Fruit fly (Drosophila melanogaster) whole organism, wandering third instar larva: ENCODE measurements around the gene CG31075.

ENCODE experiments used
- CG32264 ChIP-seq: fragments of 200-800 bp; sonication (Bioruptor generic); optimal IDR thresholded peaks from 2 replicates; lab custom pipeline; 2016; ENCODE audit warnings: missing biosample characterization, missing genetic modification characterization
- CG9705 ChIP-seq: fragments of 200-800 bp; sonication (Bioruptor generic); optimal IDR thresholded peaks from 2 replicates; lab custom pipeline; 2018; ENCODE audit warnings: missing biosample characterization, mild to moderate bottlenecking, missing genetic modification characterization
- CrebA ChIP-seq: fragments of 200-800 bp; sonication (Bioruptor generic); optimal IDR thresholded peaks from 2 replicates; lab custom pipeline; 2016; ENCODE audit warnings: missing biosample characterization, mild to moderate bottlenecking, missing genetic modification characterization, borderline replicate concordance
- Dif ChIP-seq: fragments of 200-275, 200-300 bp; sonication (Bioruptor generic); optimal IDR thresholded peaks from 2 replicates; lab custom pipeline; 2018; ENCODE audit warnings: missing biosample characterization, missing genetic modification characterization; ENCODE audit not compliant: partially characterized antibody
- HLH106 ChIP-seq: fragments of 200-800 bp; optimal IDR thresholded peaks from 3 replicates; lab custom pipeline; 2019; ENCODE audit warnings: missing biosample characterization, mild to moderate bottlenecking, missing genetic modification characterization, moderate library complexity
- Hnf4 ChIP-seq: fragments of 200-800 bp; sonication (Bioruptor generic); optimal IDR thresholded peaks from 2 replicates; lab custom pipeline; 2016; ENCODE audit warnings: missing biosample characterization, mild to moderate bottlenecking, missing genetic modification characterization
- Hr78 ChIP-seq: fragments of >200 bp; optimal IDR thresholded peaks from 2 replicates; lab custom pipeline; 2017; ENCODE audit warnings: missing biosample characterization, missing genetic modification characterization
- Hr83 ChIP-seq: fragments of 200-300 bp; sonication (Bioruptor generic); optimal IDR thresholded peaks from 2 replicates; lab custom pipeline; 2016; ENCODE audit warnings: missing biosample characterization, mild to moderate bottlenecking, missing genetic modification characterization, moderate library complexity; ENCODE audit not compliant: poor library complexity, severe bottlenecking
- Jra ChIP-seq: sonication (Bioruptor generic); optimal IDR thresholded peaks from 2 replicates; lab custom pipeline; 2016; ENCODE audit warnings: missing biosample characterization, missing genetic modification characterization
- Myc ChIP-seq: fragments of >200 bp; optimal IDR thresholded peaks from 2 replicates; lab custom pipeline; 2017
- N ChIP-seq: fragments of >200 bp; optimal IDR thresholded peaks from 2 replicates; lab custom pipeline; 2018; ENCODE audit warnings: missing biosample characterization, missing external identifiers, missing genetic modification characterization
- OdsH ChIP-seq: fragments of 200-800 bp; sonication (Bioruptor generic); optimal IDR thresholded peaks from 2 replicates; lab custom pipeline; 2016; ENCODE audit warnings: missing biosample characterization, mild to moderate bottlenecking, missing genetic modification characterization
- Rel ChIP-seq, 2 experiments: fragments of 200-800 bp; sonication (Bioruptor generic) in 1 of 2; optimal IDR thresholded peaks; 2 replicates in 1 of 2; 3 replicates in 1 of 2; lab custom pipeline; 2016 to 2019; ENCODE audit warnings: mild to moderate bottlenecking in 2 of 2, missing biosample characterization in 2 of 2, missing genetic modification characterization in 2 of 2, moderate library complexity in 1 of 2
- Sp1 ChIP-seq: fragments of 200-800 bp; sonication (Bioruptor generic); optimal IDR thresholded peaks from 3 replicates; lab custom pipeline; 2019; ENCODE audit warnings: missing biosample characterization, mild to moderate bottlenecking, missing genetic modification characterization, moderate library complexity
- Vsx2 ChIP-seq: fragments of 200-300, 225-300 bp; sonication (Bioruptor generic); optimal IDR thresholded peaks from 2 replicates; lab custom pipeline; 2018; ENCODE audit warnings: missing biosample characterization, missing genetic modification characterization; ENCODE audit not compliant: partially characterized antibody
- br ChIP-seq: fragments of 200-800 bp; sonication (Bioruptor generic); optimal IDR thresholded peaks from 2 replicates; lab custom pipeline; 2016; ENCODE audit warnings: missing biosample characterization, missing genetic modification characterization
- brk ChIP-seq: fragments of 200-800 bp; sonication (Bioruptor generic); optimal IDR thresholded peaks from 2 replicates; lab custom pipeline; 2016; ENCODE audit warnings: missing biosample characterization, mild to moderate bottlenecking, missing genetic modification characterization
- dl ChIP-seq, 2 experiments: fragments of 175-275, 200-275 bp in 1 of 2; fragments of 200-275 bp in 1 of 2; sonication (Bioruptor generic); optimal IDR thresholded peaks; lab custom pipeline; 2018; ENCODE audit warnings: mild to moderate bottlenecking in 2 of 2, missing biosample characterization in 2 of 2, missing genetic modification characterization in 2 of 2, moderate library complexity in 2 of 2; ENCODE audit not compliant: partially characterized antibody in 2 of 2, insufficient read depth in 1 of 2
- dmrt93B ChIP-seq: fragments of 200-800 bp; sonication (Bioruptor generic); optimal IDR thresholded peaks from 2 replicates; lab custom pipeline; 2018; ENCODE audit warnings: missing biosample characterization, mild to moderate bottlenecking, missing genetic modification characterization
- ey ChIP-seq: fragments of 200-800 bp; sonication (Bioruptor generic); optimal IDR thresholded peaks from 2 replicates; lab custom pipeline; 2016; ENCODE audit warnings: missing biosample characterization, missing genetic modification characterization
- foxo ChIP-seq, 2 experiments: fragments of 200-800 bp; sonication (Bioruptor generic); optimal IDR thresholded peaks; 2 replicates in 1 of 2; 3 replicates in 1 of 2; lab custom pipeline; 2016 to 2017; ENCODE audit warnings: missing biosample characterization in 2 of 2, missing genetic modification characterization in 2 of 2
- fru ChIP-seq: fragments of 200-800 bp; sonication (Bioruptor generic); optimal IDR thresholded peaks from 3 replicates; lab custom pipeline; 2016; ENCODE audit warnings: missing biosample characterization, mild to moderate bottlenecking, missing genetic modification characterization
- h ChIP-seq: fragments of 200-800 bp; sonication (Bioruptor generic); optimal IDR thresholded peaks from 3 replicates; lab custom pipeline; 2016; ENCODE audit warnings: missing biosample characterization, mild to moderate bottlenecking, missing genetic modification characterization
- jim ChIP-seq: fragments of 175-275, 200-325 bp; sonication (Bioruptor generic); optimal IDR thresholded peaks from 2 replicates; lab custom pipeline; 2016; ENCODE audit warnings: missing biosample characterization, mild to moderate bottlenecking, missing genetic modification characterization
- lola ChIP-seq: fragments of >200 bp; optimal IDR thresholded peaks from 2 replicates; lab custom pipeline; 2017; ENCODE audit warnings: missing biosample characterization, missing genetic modification characterization
- pan ChIP-seq: fragments of >200 bp; optimal IDR thresholded peaks from 2 replicates; lab custom pipeline; 2017
- psq ChIP-seq: fragments of 200-800 bp; sonication (Bioruptor generic); optimal IDR thresholded peaks from 3 replicates; lab custom pipeline; 2017; ENCODE audit warnings: missing biosample characterization, mild to moderate bottlenecking, missing genetic modification characterization, moderate library complexity
- rgr ChIP-seq: fragments of 200-800 bp; sonication (Bioruptor generic); optimal IDR thresholded peaks from 3 replicates; lab custom pipeline; 2016; ENCODE audit warnings: missing biosample characterization, mild to moderate bottlenecking, missing genetic modification characterization
- sage ChIP-seq: fragments of 200-800 bp; sonication (Bioruptor generic); optimal IDR thresholded peaks from 2 replicates; lab custom pipeline; 2016; ENCODE audit warnings: missing biosample characterization, mild to moderate bottlenecking, missing genetic modification characterization
- tai ChIP-seq: sonication (Bioruptor generic); optimal IDR thresholded peaks from 2 replicates; lab custom pipeline; 2016; ENCODE audit warnings: missing biosample characterization, missing genetic modification characterization
- woc ChIP-seq: sonication (Bioruptor generic); optimal IDR thresholded peaks from 2 replicates; lab custom pipeline; 2016; ENCODE audit warnings: missing biosample characterization, mild to moderate bottlenecking, missing genetic modification characterization

Gene CG31075

DNA sequence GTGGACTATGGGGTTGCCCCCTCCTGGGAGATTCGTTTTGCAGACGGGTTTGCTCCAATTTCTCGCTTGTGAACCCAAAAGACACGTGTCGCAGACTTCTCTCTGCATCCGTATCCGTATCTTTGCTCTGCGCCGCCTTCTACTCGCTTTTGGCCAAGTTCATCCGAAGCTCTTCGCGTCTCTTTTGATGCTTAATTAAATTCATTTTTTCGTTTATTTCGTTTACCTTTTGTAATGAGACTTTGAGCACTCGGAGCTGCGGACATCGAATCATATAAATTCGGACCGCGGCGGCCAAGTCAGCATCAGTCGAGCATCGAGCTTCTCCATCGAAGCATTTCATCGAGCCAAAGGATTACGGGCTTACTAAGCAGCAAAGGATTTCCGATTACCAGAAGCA lies 6.2 kb upstream of the CG31075 start, which contains the start of gene TwdlC:
TSS of gene TwdlC (plus strand) at position 301 of the 400 bp plus-strand sequence.
- TF ChIP-seq rgr (GFP tag; lab: Kevin White, UChicago): no peak
- no peak for TF ChIP-seq sage (GFP tag; lab: Kevin White, UChicago)
- no peak for TF ChIP-seq Sp1
- TF ChIP-seq Rel (GFP tag; optimal IDR thresholded peaks at IDR 0.05; lab: Kevin White, UChicago): no peak
- no peak for TF ChIP-seq Rel (tag; optimal IDR thresholded peaks at IDR 0.05; lab: Kevin White, UChicago)
- TF ChIP-seq ey: no peak
- no peak for TF ChIP-seq Hr78 (GFP tag; lab: Kevin White, UChicago)
- TF ChIP-seq CG9705 (GFP tag; lab: Kevin White, UChicago): no peak
- TF ChIP-seq pan (lab: Kevin White, UChicago): no peak
- TF ChIP-seq brk: no peak
- TF ChIP-seq lola (GFP tag; lab: Kevin White, UChicago): no peak
- TF ChIP-seq h (GFP tag; lab: Kevin White, UChicago): no peak
- TF ChIP-seq Myc (lab: Kevin White, UChicago): no peak

DNA sequence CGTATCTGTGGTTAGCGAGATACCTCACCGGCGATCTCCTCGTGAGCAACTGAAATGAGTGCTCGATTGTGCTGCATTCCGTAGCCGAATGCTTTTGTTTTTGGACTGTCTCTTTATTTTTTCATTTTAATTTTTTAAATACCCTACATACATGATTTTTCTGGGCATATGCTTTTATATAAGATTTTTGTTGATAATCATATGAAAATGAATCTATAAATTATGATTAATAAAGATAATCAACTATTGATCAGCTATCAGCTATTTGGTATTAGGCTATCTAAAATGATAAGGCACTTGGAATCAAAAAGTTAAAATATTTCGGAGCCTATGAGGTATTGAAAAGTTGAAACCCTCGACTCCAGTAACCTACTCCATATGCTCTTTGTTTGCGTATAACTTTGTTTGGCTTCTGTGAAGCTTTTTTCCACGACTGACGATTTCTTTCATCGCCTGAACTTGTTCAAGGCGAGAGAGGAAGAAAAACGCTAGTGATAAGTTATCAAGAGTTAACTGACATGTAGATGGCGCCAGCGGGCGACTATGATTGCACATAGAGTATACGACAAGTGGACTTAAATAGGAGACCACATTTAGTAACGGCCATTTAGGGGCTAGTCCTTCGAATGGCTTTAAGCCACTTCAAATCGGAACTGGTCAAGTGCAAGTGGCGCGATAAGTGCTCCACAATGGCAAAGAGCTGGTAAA lies 1.6 kb upstream of the CG31075 start, which contains the start of gene CG31076:
TSS of gene CG31076 (minus strand) at position 51 of the 708 bp plus-strand sequence.
- TF ChIP-seq CG9705 (GFP tag; lab: Kevin White, UChicago) (peak; percentile 51), psq (GFP tag; lab: Kevin White, UChicago) (peak; percentile 33), pan (lab: Kevin White, UChicago) (peak; percentile 64), dl (GFP tag; optimal IDR thresholded peaks at IDR 0.05; lab: Kevin White, UChicago; ENCODE audit: insufficient read depth in 1 of 2, partially characterized antibody in 2 of 2) (no peak), tai (GFP tag; lab: Kevin White, UChicago) (peak; percentile 32), CG32264 (peak; percentile 40), woc (GFP tag; lab: Kevin White, UChicago) (peak; percentile 82), Sp1 (peak; percentile 77), CrebA (GFP tag; lab: Kevin White, UChicago) (peak; percentile 54), Jra (GFP tag; lab: Kevin White, UChicago) (peak; percentile 24), Dif (GFP tag; lab: Kevin White, UChicago) (no peak), ey (peak; percentile 68), dmrt93B (GFP tag; lab: Kevin White, UChicago) (peak; percentile 33), sage (GFP tag; lab: Kevin White, UChicago) (peak; percentile 59), HLH106 (tag; lab: Kevin White, UChicago) (peak; percentile 82), Vsx2 (GFP tag; lab: Kevin White, UChicago) (no peak), lola (GFP tag; lab: Kevin White, UChicago) (no peak), Hnf4 (GFP tag; lab: Kevin White, UChicago) (peak; percentile 67), jim (no peak), br (peak; percentile 56), fru (GFP tag; lab: Kevin White, UChicago) (peak; percentile 85), foxo (GFP tag; optimal IDR thresholded peaks at IDR 0.05; lab: Kevin White, UChicago) (peak in 1 of 2 experiments; percentile 83), N (GFP tag; lab: Kevin White, UChicago) (no peak), OdsH (GFP tag; lab: Kevin White, UChicago) (peak; percentile 76), brk (peak; percentile 55), Rel (GFP tag; optimal IDR thresholded peaks at IDR 0.05; lab: Kevin White, UChicago) (no peak), Rel (tag; optimal IDR thresholded peaks at IDR 0.05; lab: Kevin White, UChicago) (peak; percentile 35), h (GFP tag; lab: Kevin White, UChicago) (peak; percentile 89), rgr (GFP tag; lab: Kevin White, UChicago) (peak; percentile 78)
- TF ChIP-seq, all 38 proteins: peak for 22

DNA sequence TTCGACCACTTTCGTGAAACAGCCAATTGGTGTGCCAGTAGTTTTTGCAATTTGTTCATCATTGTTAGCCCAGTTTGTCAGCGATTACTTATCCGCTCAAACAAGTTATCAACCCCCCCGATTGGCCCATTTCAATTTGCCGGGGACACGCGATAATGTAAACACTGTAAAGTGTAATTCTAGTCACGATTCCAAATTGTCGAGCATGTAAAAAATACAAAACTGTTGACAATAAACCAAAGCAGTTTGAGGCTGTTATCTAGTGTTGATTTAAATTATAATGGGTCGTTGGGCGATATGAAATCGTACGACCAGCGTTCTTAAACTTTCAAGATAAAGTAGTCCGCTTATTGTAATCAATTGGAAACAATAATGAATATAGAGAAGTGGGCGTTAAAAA lies 862 bp downstream of the CG31075 start:
- TF ChIP-seq woc (GFP tag; lab: Kevin White, UChicago) (no peak), rgr (GFP tag; lab: Kevin White, UChicago) (no peak)

DNA sequence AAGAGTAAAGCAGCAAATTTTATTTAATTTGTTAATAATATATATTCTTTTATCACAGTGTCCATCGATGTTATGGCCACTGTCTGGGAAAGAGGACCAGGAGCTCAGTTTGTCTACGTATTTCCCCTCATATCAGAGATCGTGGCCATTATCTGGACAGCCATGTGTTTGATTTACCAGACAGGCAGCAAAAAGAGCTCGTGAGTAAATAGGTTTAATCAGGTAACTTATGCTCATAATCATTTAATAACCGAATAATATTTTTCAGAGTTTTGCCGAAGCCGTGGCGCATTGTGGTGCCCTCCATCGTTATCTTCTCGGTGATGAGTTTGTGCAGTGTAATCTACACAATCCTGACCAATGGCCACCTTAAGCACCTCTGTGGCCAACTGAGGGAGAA lies 3.9 kb downstream of the CG31075 start:
- TF ChIP-seq Hr83 (no peak), h (GFP tag; lab: Kevin White, UChicago) (no peak), CG32264 (no peak), Dif (GFP tag; lab: Kevin White, UChicago) (no peak)
